Fruit fly (Drosophila melanogaster) whole organism, adult: ENCODE measurements around the gene eIF2Bepsilon.

Source experiments
- CG11617 ChIP-seq: fragments of 200-800 bp; sonication (Bioruptor generic); optimal IDR thresholded peaks from 2 replicates; lab custom pipeline; 2017; ENCODE audit warnings: mild to moderate bottlenecking, missing biosample characterization, missing genetic modification reagents, missing genetic modification characterization
- CG12768 ChIP-seq: fragments of 200-800 bp; sonication (Bioruptor generic); optimal IDR thresholded peaks from 2 replicates; lab custom pipeline; 2017; ENCODE audit warnings: missing biosample characterization, missing genetic modification characterization, mild to moderate bottlenecking, moderate library complexity, missing genetic modification reagents
- CG14711 ChIP-seq: fragments of 200-800 bp; sonication (Bioruptor generic); optimal IDR thresholded peaks from 2 replicates; lab custom pipeline; 2018; ENCODE audit warnings: missing biosample characterization, mild to moderate bottlenecking, missing genetic modification characterization, moderate library complexity
- CG1620 ChIP-seq: fragments of 200-800 bp; sonication (Bioruptor generic); optimal IDR thresholded peaks from 2 replicates; lab custom pipeline; 2016; ENCODE audit warnings: missing biosample characterization, missing genetic modification characterization
- CG33017 ChIP-seq: fragments of 200-800 bp; sonication (Bioruptor generic); optimal IDR thresholded peaks from 2 replicates; lab custom pipeline; 2018; ENCODE audit warnings: missing biosample characterization, mild to moderate bottlenecking, missing genetic modification characterization, moderate library complexity
- CG5204 ChIP-seq: fragments of 200-800 bp; sonication (Bioruptor generic); optimal IDR thresholded peaks from 2 replicates; lab custom pipeline; 2016; ENCODE audit warnings: missing biosample characterization, missing genetic modification characterization
- CG7045 ChIP-seq: fragments of 200-800 bp; sonication (Bioruptor generic); optimal IDR thresholded peaks from 2 replicates; lab custom pipeline; 2017; ENCODE audit warnings: missing biosample characterization, mild to moderate bottlenecking, missing genetic modification characterization
- CG7101 ChIP-seq: fragments of 200-800 bp; sonication (Bioruptor generic); optimal IDR thresholded peaks from 2 replicates; lab custom pipeline; 2018; ENCODE audit warnings: missing biosample characterization, mild to moderate bottlenecking, missing genetic modification characterization, moderate library complexity
- Clk ChIP-seq: fragments of 200-800 bp; sonication (Bioruptor generic); optimal IDR thresholded peaks from 2 replicates; lab custom pipeline; 2017; ENCODE audit warnings: missing biosample characterization, missing genetic modification characterization
- Crg-1 ChIP-seq: fragments of 200-800 bp; sonication (Bioruptor generic); optimal IDR thresholded peaks from 2 replicates; lab custom pipeline; 2016; ENCODE audit warnings: missing biosample characterization, missing genetic modification characterization
- Hr96 ChIP-seq: fragments of 200-800 bp; sonication (Bioruptor generic); optimal IDR thresholded peaks from 2 replicates; lab custom pipeline; 2016; ENCODE audit warnings: missing biosample characterization, missing genetic modification characterization
- Mnt ChIP-seq: fragments of 200-800 bp; sonication (Bioruptor generic); optimal IDR thresholded peaks from 2 replicates; lab custom pipeline; 2016; ENCODE audit warnings: missing biosample characterization, mild to moderate bottlenecking, missing genetic modification characterization
- bab1 ChIP-seq: fragments of 200-800 bp; sonication (Bioruptor generic); optimal IDR thresholded peaks from 3 replicates; lab custom pipeline; 2019; ENCODE audit warnings: missing biosample characterization, mild to moderate bottlenecking, missing genetic modification characterization, moderate library complexity
- cic ChIP-seq: fragments of 200-800 bp; sonication (Bioruptor generic); optimal IDR thresholded peaks from 2 replicates; lab custom pipeline; 2017; ENCODE audit warnings: missing biosample characterization, mild to moderate bottlenecking, missing genetic modification characterization, moderate library complexity
- cnc ChIP-seq, 2 experiments: fragments of >200 bp; optimal IDR thresholded peaks; 2 replicates each; lab custom pipeline; 2017
- kay ChIP-seq: fragments of 200-800 bp; sonication (Bioruptor generic); peaks from one replicate; lab custom pipeline; 2016; ENCODE audit warnings: missing biosample characterization, missing genetic modification characterization, borderline replicate concordance
- ovo ChIP-seq: fragments of 200-800 bp; sonication (Bioruptor generic); optimal IDR thresholded peaks from 2 replicates; lab custom pipeline; 2016; ENCODE audit warnings: missing biosample characterization, missing genetic modification characterization
- pad ChIP-seq: fragments of 200-800 bp; sonication (Bioruptor generic); optimal IDR thresholded peaks from 3 replicates; lab custom pipeline; 2017; ENCODE audit warnings: missing biosample characterization, missing genetic modification characterization, mild to moderate bottlenecking, moderate library complexity, missing genetic modification reagents
- tj ChIP-seq: fragments of 200-800 bp; sonication (Bioruptor generic); optimal IDR thresholded peaks from 3 replicates; lab custom pipeline; 2017; ENCODE audit warnings: missing biosample characterization, mild to moderate bottlenecking, missing genetic modification characterization, moderate library complexity
- toe ChIP-seq: fragments of 200-800 bp; sonication (Bioruptor generic); optimal IDR thresholded peaks from 2 replicates; lab custom pipeline; 2016; ENCODE audit warnings: missing biosample characterization, missing genetic modification characterization

The eIF2Bepsilon gene

DNA sequence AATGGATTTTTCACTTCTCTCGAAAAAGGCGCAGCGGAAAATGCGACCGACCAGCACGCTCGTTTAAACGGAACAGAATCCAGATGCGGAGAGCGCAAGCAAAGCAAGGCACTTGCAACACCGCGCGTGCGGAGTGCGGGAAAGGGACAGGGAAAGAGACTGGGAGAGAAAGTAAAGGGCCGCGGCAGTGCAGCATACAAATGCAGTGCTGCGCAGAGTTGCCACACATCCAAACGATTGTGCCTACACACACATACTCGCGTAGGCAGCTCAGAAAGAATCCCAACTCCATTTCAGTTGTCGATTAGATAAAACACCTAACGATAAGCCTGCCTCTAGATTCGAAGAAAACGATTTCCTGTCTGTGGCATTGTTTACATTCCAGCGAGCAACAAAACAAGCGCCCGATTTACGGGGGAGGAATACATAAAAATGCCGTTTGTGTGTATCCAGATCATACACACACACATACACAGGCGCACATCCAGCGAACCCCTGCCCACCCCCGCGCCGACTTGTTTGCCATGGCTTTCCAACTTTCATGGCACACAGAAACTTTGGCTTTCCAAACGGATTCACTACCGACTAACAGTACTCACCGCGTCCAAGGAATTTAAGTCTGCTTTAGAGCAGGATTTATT is 23.1 kb downstream of the eIF2Bepsilon start:
- TF ChIP-seq CG5204 (GFP tag; lab: Kevin White, UChicago), result no peak
- TF ChIP-seq CG14711 (tag; lab: Kevin White, UChicago), result peak; percentile 94

- TF ChIP-seq Clk (GFP tag; lab: Kevin White, UChicago) (no peak), CG7045 (GFP tag; lab: Kevin White, UChicago) (no peak), CG7101 (tag; lab: Kevin White, UChicago) (no peak), Mnt (GFP tag; lab: Kevin White, UChicago) (no peak)
Observed at dm6 chrX:1897384-1897783, 25.3 kb downstream of the eIF2Bepsilon start.

DNA sequence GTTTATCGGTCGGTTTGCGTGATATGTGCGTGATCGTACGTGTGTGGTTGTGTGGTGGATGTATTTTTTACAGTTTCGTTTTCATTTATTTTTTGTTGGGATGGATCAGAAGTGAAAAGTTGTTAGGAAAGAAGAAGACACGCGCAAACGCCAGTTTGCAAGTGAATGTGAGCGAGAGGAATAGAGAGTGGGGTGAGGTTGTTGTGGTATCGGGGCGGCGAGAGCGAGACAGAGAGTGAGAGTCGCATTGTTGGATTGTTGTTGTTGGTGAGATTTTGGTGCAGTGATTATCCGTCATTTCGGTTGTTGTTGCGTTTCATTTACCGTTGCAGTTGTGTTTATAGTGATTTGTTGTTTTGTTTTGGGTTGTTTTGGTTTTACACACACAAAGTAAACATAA is 29.1 kb downstream of the eIF2Bepsilon start:
- TF ChIP-seq cic (peak; percentile 8), bab1 (GFP tag; lab: Kevin White, UChicago) (no peak)

dm6 chrX:1889926-1890325 is 32.7 kb downstream of the eIF2Bepsilon start, which contains the start of the genes trr and mRpL16:
trr (minus strand) TSS chrX:1889950.
mRpL16 (plus strand) TSS chrX:1890256.
- TF ChIP-seq Clk (GFP tag; lab: Kevin White, UChicago), result no peak
- peak; percentile 53 for TF ChIP-seq CG1620 (GFP tag; lab: Kevin White, UChicago)
- no peak for TF ChIP-seq CG7045 (GFP tag; lab: Kevin White, UChicago)
- TF ChIP-seq CG14711 (tag; lab: Kevin White, UChicago), result peak; percentile 54
- peak; percentile 57 for TF ChIP-seq pad (GFP tag; lab: Kevin White, UChicago)
- peak; percentile 64 for TF ChIP-seq CG11617 (GFP tag; lab: Kevin White, UChicago)
- no peak for TF ChIP-seq CG12768 (GFP tag; lab: Kevin White, UChicago)
- peak; percentile 7 for TF ChIP-seq CG33017
- no peak for TF ChIP-seq toe (GFP tag; lab: Kevin White, UChicago)
- TF ChIP-seq Crg-1 (GFP tag; lab: Kevin White, UChicago), result peak; percentile 18
- no peak for TF ChIP-seq cic
- no peak for TF ChIP-seq ovo (GFP tag; lab: Kevin White, UChicago)
- no peak for TF ChIP-seq kay (GFP tag; lab: Kevin White, UChicago)
- peak; percentile 65 for TF ChIP-seq Mnt (GFP tag; lab: Kevin White, UChicago)
- TF ChIP-seq tj (GFP tag; lab: Kevin White, UChicago), result peak; percentile 49
- peak; percentile 81 for TF ChIP-seq bab1 (GFP tag; lab: Kevin White, UChicago)
- peak; percentile 64 for TF ChIP-seq CG7101 (tag; lab: Kevin White, UChicago)

- TF ChIP-seq Hr96 (GFP tag; lab: Kevin White, UChicago) (no peak), CG12768 (GFP tag; lab: Kevin White, UChicago) (no peak), CG5204 (GFP tag; lab: Kevin White, UChicago) (no peak), CG7101 (tag; lab: Kevin White, UChicago) (no peak), CG7045 (GFP tag; lab: Kevin White, UChicago) (no peak), kay (GFP tag; lab: Kevin White, UChicago) (no peak), Mnt (GFP tag; lab: Kevin White, UChicago) (no peak), tj (GFP tag; lab: Kevin White, UChicago) (no peak)
Observed at dm6 chrX:1880779-1881178, 41.9 kb downstream of the eIF2Bepsilon start.

DNA sequence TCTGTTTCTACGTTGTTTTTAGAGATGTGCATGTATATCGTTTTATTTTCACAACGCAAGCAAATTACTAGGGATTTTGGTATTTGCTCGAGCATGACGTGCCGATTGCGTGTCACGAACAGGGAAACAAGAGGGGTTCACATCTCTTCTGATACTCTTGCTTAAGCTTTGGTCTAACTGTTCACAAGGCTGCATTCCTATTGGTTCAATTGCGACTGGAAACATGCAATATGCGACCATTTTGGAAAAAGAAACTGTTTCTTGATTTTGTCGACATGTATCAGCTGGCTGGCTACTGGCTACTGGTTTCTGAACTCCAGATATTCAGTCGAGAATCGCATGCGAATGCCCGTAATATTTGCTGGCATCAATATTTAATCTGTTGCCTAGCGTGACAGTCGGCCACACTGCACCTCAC is 42.5 kb downstream of the eIF2Bepsilon start, which contains the start of gene Coa8:
Coa8 (plus strand) TSS at position 144 of the 418 bp plus-strand sequence.
- TF ChIP-seq CG33017 (peak; percentile 16), CG7101 (tag; lab: Kevin White, UChicago) (peak; percentile 78), CG12768 (GFP tag; lab: Kevin White, UChicago) (peak; percentile 29), tj (GFP tag; lab: Kevin White, UChicago) (peak; percentile 42), bab1 (GFP tag; lab: Kevin White, UChicago) (peak; percentile 72), CG11617 (GFP tag; lab: Kevin White, UChicago) (peak; percentile 60), toe (GFP tag; lab: Kevin White, UChicago) (peak; percentile 2), kay (GFP tag; lab: Kevin White, UChicago) (no peak), Clk (GFP tag; lab: Kevin White, UChicago) (peak; percentile 11), CG5204 (GFP tag; lab: Kevin White, UChicago) (no peak), CG7045 (GFP tag; lab: Kevin White, UChicago) (no peak), pad (GFP tag; lab: Kevin White, UChicago) (peak; percentile 83), CG14711 (tag; lab: Kevin White, UChicago) (peak; percentile 43), Crg-1 (GFP tag; lab: Kevin White, UChicago) (peak; percentile 47), Mnt (GFP tag; lab: Kevin White, UChicago) (peak; percentile 67), cic (no peak), Hr96 (GFP tag; lab: Kevin White, UChicago) (peak; percentile 70), ovo (GFP tag; lab: Kevin White, UChicago) (peak; percentile 73), CG1620 (GFP tag; lab: Kevin White, UChicago) (peak; percentile 60), cnc (optimal IDR thresholded peaks at IDR 0.05; lab: Kevin White, UChicago) (no peak)
